Worm (Caenorhabditis elegans) whole organism, young adult: ENCODE measurements around the gene lec-12.
"Not testable (repeated sequence)": the region's sequence is repeated elsewhere in the genome, so short reads cannot be mapped to it uniquely, and the experiment has no call there.

Experiments used
- B0336.3 ChIP-seq: fragments of 200-800 bp; sonication (Bioruptor generic); IDR thresholded peaks from 2 replicates; pipeline ENCODE4 v1.3.6; 2022; ENCODE audit warnings: missing genetic modification characterization, missing compliant biosample characterization
- F22D6.2 ChIP-seq: sonication (generic microtip); optimal IDR thresholded peaks from 2 replicates; lab custom pipeline; 2016; ENCODE audit warnings: mild to moderate bottlenecking, missing genetic modification characterization, missing compliant biosample characterization
- F37B4.10 ChIP-seq: fragments of 200-800 bp; sonication (Bioruptor generic); IDR thresholded peaks from 2 replicates; pipeline ENCODE4 v1.3.6; 2022; ENCODE audit warnings: missing genetic modification characterization, missing compliant biosample characterization
- F57A8.1 ChIP-seq: fragments of 200-800 bp; sonication (Bioruptor generic); optimal IDR thresholded peaks from 2 replicates; lab custom pipeline; 2018; ENCODE audit warnings: mild to moderate bottlenecking, missing genetic modification characterization, moderate library complexity, missing compliant biosample characterization
- T07F8.4 ChIP-seq: sonication (generic microtip); optimal IDR thresholded peaks from 2 replicates; lab custom pipeline; 2016; ENCODE audit warnings: mild to moderate bottlenecking, missing genetic modification characterization, moderate library complexity, missing compliant biosample characterization
- Y53F4B.3 ChIP-seq: fragments of 200-800 bp; sonication (Bioruptor generic); IDR thresholded peaks from 2 replicates; pipeline ENCODE4 v1.3.6; 2022; ENCODE audit warnings: missing genetic modification reagents, missing genetic modification characterization, missing compliant biosample characterization
- Y53G8AR.9 ChIP-seq: fragments of 200-800 bp; sonication (Bioruptor generic); conservative IDR thresholded peaks from 2 replicates; pipeline ENCODE4 v1.3.6; 2022; ENCODE audit warnings: missing genetic modification reagents, missing genetic modification characterization, missing compliant biosample characterization
- bed-2 ChIP-seq: fragments of 200-800 bp; sonication (Bioruptor generic); IDR thresholded peaks from 2 replicates; pipeline ENCODE4 v1.3.6; 2022; ENCODE audit warnings: missing genetic modification reagents, missing genetic modification characterization, missing compliant biosample characterization
- ccch-3 ChIP-seq: fragments of 200-800 bp; sonication (Bioruptor generic); optimal IDR thresholded peaks from 2 replicates; lab custom pipeline; 2018; ENCODE audit warnings: mild to moderate bottlenecking, missing genetic modification characterization, missing compliant biosample characterization
- ceh-100 ChIP-seq: fragments of 200-800 bp; sonication (Bioruptor generic); IDR thresholded peaks from 2 replicates; pipeline ENCODE4 v1.3.6; 2022; ENCODE audit warnings: missing genetic modification reagents, missing genetic modification characterization, missing compliant biosample characterization
- ceh-27 ChIP-seq: fragments of 200-800 bp; sonication (Bioruptor generic); optimal IDR thresholded peaks from 2 replicates; lab custom pipeline; 2018; ENCODE audit warnings: mild to moderate bottlenecking, missing genetic modification characterization, moderate library complexity, missing compliant biosample characterization
- ceh-91 ChIP-seq: fragments of 200-800 bp; sonication (Bioruptor generic); IDR thresholded peaks from 2 replicates; pipeline ENCODE4 v1.3.6; 2022; ENCODE audit warnings: missing genetic modification reagents, missing genetic modification characterization, missing compliant biosample characterization
- dpl-1 ChIP-seq: fragments of 150-350 bp; optimal IDR thresholded peaks from 2 replicates; lab custom pipeline; 2014; ENCODE audit warnings: missing biosample characterization, missing genetic modification reagents, missing genetic modification characterization
- egl-18 ChIP-seq: fragments of 200-800 bp; sonication (Bioruptor generic); IDR thresholded peaks from 2 replicates; pipeline ENCODE4 v1.3.6; 2022; ENCODE audit warnings: missing genetic modification reagents, missing genetic modification characterization, missing compliant biosample characterization
- egl-44 ChIP-seq: fragments of 200-800 bp; sonication (Bioruptor generic); IDR thresholded peaks from 2 replicates; pipeline ENCODE4 v1.3.6; 2022; ENCODE audit warnings: missing genetic modification reagents, missing genetic modification characterization, missing compliant biosample characterization
- hmg-20 ChIP-seq: fragments of 200-800 bp; sonication (Bioruptor generic); IDR thresholded peaks from 2 replicates; pipeline ENCODE4 v1.3.6; 2022; ENCODE audit warnings: missing genetic modification reagents, missing genetic modification characterization, missing compliant biosample characterization
- hsf-1 ChIP-seq: fragments of 200-800 bp; sonication (Bioruptor generic); IDR thresholded peaks from 2 replicates; pipeline ENCODE4 v1.3.6; 2022; ENCODE audit warnings: missing genetic modification reagents, missing genetic modification characterization, missing compliant biosample characterization
- lin-35 ChIP-seq, 3 experiments: fragments of 150-350 bp in 2 of 3; sonication (generic microtip) in 1 of 3; optimal IDR thresholded peaks; 2 replicates each; lab custom pipeline; 2014 to 2018; ENCODE audit warnings: missing biosample characterization in 3 of 3, missing genetic modification characterization in 3 of 3, missing genetic modification reagents in 3 of 3
- lir-1 ChIP-seq: fragments of 200-800 bp; sonication (Bioruptor generic); conservative IDR thresholded peaks from 2 replicates; pipeline ENCODE4 v1.3.6; 2022; ENCODE audit warnings: missing genetic modification reagents, missing genetic modification characterization, missing compliant biosample characterization
- madf-10 ChIP-seq: sonication (generic microtip); optimal IDR thresholded peaks from 2 replicates; lab custom pipeline; 2016; ENCODE audit warnings: mild to moderate bottlenecking, missing genetic modification characterization, missing compliant biosample characterization
- mcd-1 ChIP-seq: fragments of 200-800 bp; sonication (Bioruptor generic); IDR thresholded peaks from 2 replicates; pipeline ENCODE4 v1.3.6; 2022; ENCODE audit warnings: missing genetic modification reagents, missing genetic modification characterization, missing compliant biosample characterization
- mxl-1 ChIP-seq: sonication (generic microtip); optimal IDR thresholded peaks from 2 replicates; lab custom pipeline; 2016; ENCODE audit warnings: missing genetic modification characterization, missing compliant biosample characterization
- nfyb-1 ChIP-seq: fragments of 200-800 bp; sonication (Bioruptor generic); IDR thresholded peaks from 2 replicates; pipeline ENCODE4 v1.3.6; 2022; ENCODE audit warnings: missing genetic modification reagents, missing genetic modification characterization, missing compliant biosample characterization
- nhr-120 ChIP-seq: fragments of 200-800 bp; sonication (Bioruptor generic); IDR thresholded peaks from 2 replicates; pipeline ENCODE4 v1.3.6; 2022; ENCODE audit warnings: missing genetic modification characterization, missing compliant biosample characterization
- nhr-80 ChIP-seq: sonication (generic microtip); optimal IDR thresholded peaks from 2 replicates; lab custom pipeline; 2016; ENCODE audit warnings: missing genetic modification characterization, missing compliant biosample characterization
- pbrm-1 ChIP-seq: fragments of 200-800 bp; sonication (Bioruptor generic); IDR thresholded peaks from 2 replicates; pipeline ENCODE4 v1.3.6; 2022; ENCODE audit warnings: missing genetic modification reagents, missing genetic modification characterization, missing compliant biosample characterization
- rcor-1 ChIP-seq: fragments of 200-800 bp; sonication (Bioruptor generic); IDR thresholded peaks from 2 replicates; pipeline ENCODE4 v1.3.6; 2022; ENCODE audit warnings: missing genetic modification reagents, missing genetic modification characterization, missing compliant biosample characterization
- rec-8 ChIP-seq, 2 experiments: sonication (generic microtip); optimal IDR thresholded peaks; 2 replicates each; lab custom pipeline; 2016; ENCODE audit warnings: mild to moderate bottlenecking in 2 of 2, missing genetic modification characterization in 2 of 2, missing genetic modification reagents in 2 of 2, missing genotype in 2 of 2, missing biosample characterization in 1 of 2, missing compliant biosample characterization in 1 of 2, moderate library complexity in 1 of 2
- sdz-38 ChIP-seq: sonication (generic microtip); optimal IDR thresholded peaks from 2 replicates; lab custom pipeline; 2016; ENCODE audit warnings: missing genotype, missing genetic modification characterization, missing compliant biosample characterization
- snpc-1.1 ChIP-seq: sonication (generic microtip); optimal IDR thresholded peaks from 2 replicates; lab custom pipeline; 2017; ENCODE audit warnings: missing genetic modification characterization, mild to moderate bottlenecking, missing compliant biosample characterization, antibody characterized with exemption, moderate library complexity, missing genotype, missing genetic modification reagents; ENCODE audit not compliant: insufficient read depth
- snpc-1.3 ChIP-seq: sonication (generic microtip); optimal IDR thresholded peaks from 2 replicates; lab custom pipeline; 2017; ENCODE audit warnings: missing genetic modification characterization, mild to moderate bottlenecking, missing compliant biosample characterization, antibody characterized with exemption, moderate library complexity, missing genotype, missing genetic modification reagents; ENCODE audit not compliant: insufficient read depth
- tlf-1 ChIP-seq: fragments of 200-800 bp; sonication (Bioruptor generic); optimal IDR thresholded peaks from 2 replicates; lab custom pipeline; 2018; ENCODE audit warnings: mild to moderate bottlenecking, missing genetic modification characterization, missing compliant biosample characterization
- unc-130 ChIP-seq: sonication (generic microtip); optimal IDR thresholded peaks from 2 replicates; lab custom pipeline; 2016; ENCODE audit warnings: missing genetic modification reagents, missing genetic modification characterization, missing compliant biosample characterization
- ztf-18 ChIP-seq: sonication (generic microtip); optimal IDR thresholded peaks from 2 replicates; lab custom pipeline; 2016; ENCODE audit warnings: missing genotype, mild to moderate bottlenecking, missing genetic modification characterization, missing compliant biosample characterization
- ztf-28 ChIP-seq: fragments of 200-800 bp; sonication (Bioruptor generic); IDR thresholded peaks from 2 replicates; pipeline ENCODE4 v1.3.6; 2022; ENCODE audit warnings: missing genetic modification reagents, missing genetic modification characterization, missing compliant biosample characterization

The lec-12 gene

ce11 chrV:206814-207213 lies 2.6 kb downstream of the lec-12 start:
- TF ChIP-seq nfyb-1 (GFP tag; lab: Robert Waterston, UW) = peak; percentile 67; the same call in 1 of the 2 replicates
- TF ChIP-seq egl-44 (GFP tag; lab: Robert Waterston, UW) = no peak
- no peak for TF ChIP-seq rcor-1

- no peak for TF ChIP-seq mxl-1 (tag; lab: Kevin White, UChicago)
- TF ChIP-seq ceh-27 (GFP tag; lab: Kevin White, UChicago) = no peak
- TF ChIP-seq nhr-80 (tag; lab: Kevin White, UChicago) = peak; percentile 51
- no peak for TF ChIP-seq F22D6.2 (tag; lab: Kevin White, UChicago)
- TF ChIP-seq madf-10 (tag; lab: Kevin White, UChicago) = no peak
- TF ChIP-seq lir-1 (GFP tag; lab: Robert Waterston, UW) = no peak
- no peak for TF ChIP-seq egl-18 (GFP tag; lab: Robert Waterston, UW)
Measured at ce11 chrV:211388-212168, 7.4 kb downstream of the lec-12 start.

- TF ChIP-seq dpl-1 (GFP tag; lab: Kevin White, UChicago); egl-18 (GFP tag; lab: Robert Waterston, UW); rcor-1: not testable (repeated sequence)
Measured at ce11 chrV:212687-213086, 8.5 kb downstream of the lec-12 start, which contains the start of gene DC2.5. Gene DC2.5, minus strand, starts transcription at chrV:212787.

ce11 chrV:215697-216096 lies 11.5 kb downstream of the lec-12 start:
- TF ChIP-seq B0336.3 (GFP tag; lab: Robert Waterston, UW) (no peak), snpc-1.1 (tag; lab: Kevin White, UChicago) (no peak), mcd-1 (GFP tag; lab: Robert Waterston, UW) (no peak), T07F8.4 (tag; lab: Kevin White, UChicago) (no peak), hsf-1 (no peak), egl-18 (GFP tag; lab: Robert Waterston, UW) (no peak), F37B4.10 (no peak), sdz-38 (no peak), F57A8.1 (no peak)

- no peak for TF ChIP-seq bed-2 (GFP tag; lab: Robert Waterston, UW)
Measured at ce11 chrV:216847-217246, 12.7 kb downstream of the lec-12 start, which contains the start of gene srh-78. Gene srh-78, plus strand, starts transcription at chrV:217147.

DNA sequence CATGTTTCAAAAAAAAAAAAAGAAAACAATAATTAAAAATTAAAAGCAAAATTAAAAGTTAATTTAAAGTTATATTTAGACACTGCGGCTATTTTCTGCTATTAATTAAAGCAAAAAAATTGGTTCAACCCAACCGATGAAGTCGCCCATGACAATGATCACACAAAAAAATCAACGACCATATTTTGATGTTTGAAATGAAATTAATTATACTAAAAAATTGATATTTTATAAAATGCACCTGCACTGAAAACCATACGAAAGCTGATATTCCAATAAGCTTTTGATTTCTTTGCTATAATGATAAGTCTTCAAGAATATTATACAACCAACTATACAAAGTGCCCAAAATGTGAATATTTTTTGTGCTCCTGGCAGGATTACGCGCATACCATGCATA lies 15.4 kb downstream of the lec-12 start, which contains the start of gene srh-80:
TSS of gene srh-80 (plus strand) at position 301 of the 400 bp plus-strand sequence.
- TF ChIP-seq tlf-1 (GFP tag; lab: Kevin White, UChicago) = no peak
- TF ChIP-seq ceh-100 (GFP tag; lab: Robert Waterston, UW) = no peak
- TF ChIP-seq egl-44 (GFP tag; lab: Robert Waterston, UW) = no peak

DNA sequence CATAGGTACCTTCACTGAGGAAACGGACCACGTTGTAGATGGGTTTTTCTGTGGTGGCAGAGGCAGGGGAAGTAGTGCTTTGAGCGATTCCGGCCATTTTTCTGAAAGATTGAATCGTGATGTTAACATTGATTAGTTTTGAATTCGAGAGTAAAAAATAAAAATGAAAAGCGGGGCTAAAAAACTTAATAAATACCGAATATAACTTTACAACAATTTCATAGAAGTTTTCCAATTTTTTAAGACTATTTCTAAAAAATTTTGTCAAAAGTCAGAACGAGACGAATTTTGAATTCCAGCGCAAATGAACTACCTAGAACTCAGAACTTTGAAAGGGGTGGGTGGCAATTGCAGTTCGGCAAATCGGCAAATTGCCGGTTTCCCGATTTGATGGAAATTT lies 30.4 kb downstream of the lec-12 start, which contains the start of gene kin-33:
TSS of gene kin-33 (minus strand) at position 101 of the 400 bp plus-strand sequence.
- TF ChIP-seq Y53F4B.3 (GFP tag; lab: Robert Waterston, UW) (no peak), snpc-1.3 (tag; lab: Kevin White, UChicago) (no peak), B0336.3 (GFP tag; lab: Robert Waterston, UW) (no peak), ztf-28 (GFP tag; lab: Robert Waterston, UW) (no peak), hmg-20 (GFP tag; lab: Robert Waterston, UW) (no peak), F37B4.10 (no peak), ztf-18 (tag; lab: Kevin White, UChicago) (no peak), ceh-91 (GFP tag; lab: Robert Waterston, UW) (no peak), rec-8 (tag; optimal IDR thresholded peaks at IDR 0.05; lab: Kevin White, UChicago) (no peak), nhr-120 (GFP tag; lab: Robert Waterston, UW) (no peak), unc-130 (no peak), lin-35 (GFP tag; optimal IDR thresholded peaks at IDR 0.05; lab: Kevin White, UChicago) (no peak), pbrm-1 (GFP tag; lab: Robert Waterston, UW) (no peak), Y53G8AR.9 (no peak), ccch-3 (GFP tag; lab: Kevin White, UChicago) (no peak)
